Worm (Caenorhabditis elegans) whole organism, young adult: ENCODE results near the gene B0244.17.

ENCODE experiments used
- Y95B8A.8 ChIP-seq: fragments of 200-800 bp; sonication (Bioruptor generic); IDR thresholded peaks from 2 replicates; pipeline ENCODE4 v1.3.6; 2022; ENCODE audit warnings: missing genetic modification reagents, missing genetic modification characterization, missing compliant biosample characterization
- ZK185.1 ChIP-seq: sonication (generic microtip); optimal IDR thresholded peaks from 2 replicates; lab custom pipeline; 2016; ENCODE audit warnings: mild to moderate bottlenecking, missing genetic modification characterization, missing compliant biosample characterization; ENCODE audit not compliant: poor library complexity, severe bottlenecking
- let-526 ChIP-seq: fragments of 200-800 bp; sonication (Bioruptor generic); IDR thresholded peaks from 2 replicates; pipeline ENCODE4 v1.3.6; 2022; ENCODE audit warnings: missing genetic modification reagents, missing genetic modification characterization, missing compliant biosample characterization
- snpc-4 ChIP-seq, 5 experiments: fragments of 150-350 bp in 1 of 5; sonication (generic microtip) in 4 of 5; optimal IDR thresholded peaks; 2 replicates each; lab custom pipeline; 2014 to 2018; ENCODE audit warnings: missing genetic modification characterization in 5 of 5, missing biosample characterization in 3 of 5, antibody characterized with exemption in 2 of 5, mild to moderate bottlenecking in 2 of 5, missing compliant biosample characterization in 2 of 5, missing genotype in 2 of 5, moderate library complexity in 2 of 5, missing genetic modification reagents in 1 of 5
- zfh-2 ChIP-seq: fragments of 200-800 bp; sonication (Bioruptor generic); conservative IDR thresholded peaks from 2 replicates; pipeline ENCODE4 v1.3.6; 2022; ENCODE audit warnings: missing genetic modification reagents, missing genetic modification characterization, missing compliant biosample characterization

ce11 chrIII:5761886-5762285 lies 28.9 kb downstream of the B0244.17 start:
- TF ChIP-seq ZK185.1 (tag; lab: Kevin White, UChicago) (peak; percentile 52), let-526 (no peak), Y95B8A.8 (0 out of 2 replicates have a peak, but pooled peaks have one; percentile 21), zfh-2 (GFP tag; lab: Robert Waterston, UW) (peak; percentile 37; the same call in 1 of the 2 replicates), snpc-4 (GFP tag; optimal IDR thresholded peaks at IDR 0.05; lab: Kevin White, UChicago) (peak; percentile 44), snpc-4 (tag; optimal IDR thresholded peaks at IDR 0.05; lab: Kevin White, UChicago) (peak in 3 of 4 experiments; percentile 43 to 54 (median 52))
